Worm (Caenorhabditis elegans) whole organism, L1 larva: ENCODE measurements around the gene qdpr-1.

Experiments used
- C16A3.4 ChIP-seq: fragments of 150-350 bp; optimal IDR thresholded peaks from 2 replicates; lab custom pipeline; 2014; ENCODE audit warnings: missing biosample characterization, missing genetic modification characterization
- C34B4.2 ChIP-seq: sonication (generic microtip); optimal IDR thresholded peaks from 2 replicates; lab custom pipeline; 2017; ENCODE audit warnings: mild to moderate bottlenecking, missing genetic modification characterization, missing compliant biosample characterization
- F16B12.6 ChIP-seq: fragments of 150-350 bp; optimal IDR thresholded peaks from 2 replicates; lab custom pipeline; 2014; ENCODE audit warnings: missing biosample characterization, missing genetic modification characterization
- aha-1 ChIP-seq: fragments of 150-350 bp; optimal IDR thresholded peaks from 2 replicates; lab custom pipeline; 2014; ENCODE audit warnings: missing biosample characterization, missing genetic modification characterization
- ama-1 ChIP-seq: fragments of 150-350 bp; optimal IDR thresholded peaks from 2 replicates; lab custom pipeline; 2014
- blmp-1 ChIP-seq: fragments of 150-350 bp; optimal IDR thresholded peaks from 2 replicates; lab custom pipeline; 2014; ENCODE audit warnings: missing biosample characterization, missing genetic modification characterization
- ceh-82 ChIP-seq, 3 experiments: fragments of 150-350 bp in 1 of 3; sonication (generic microtip) in 2 of 3; optimal IDR thresholded peaks; 2 replicates each; lab custom pipeline; 2014 to 2017; ENCODE audit warnings: missing biosample characterization in 3 of 3, missing genetic modification characterization in 3 of 3
- ces-1 ChIP-seq: fragments of 150-350 bp; optimal IDR thresholded peaks from 2 replicates; lab custom pipeline; 2014; ENCODE audit warnings: missing biosample characterization, missing genetic modification reagents, missing genetic modification characterization
- dpl-1 ChIP-seq, 3 experiments: fragments of 150-350 bp in 2 of 3; sonication (generic microtip) in 1 of 3; optimal IDR thresholded peaks; 2 replicates each; lab custom pipeline; 2014 to 2017; ENCODE audit warnings: missing biosample characterization in 3 of 3, missing genetic modification characterization in 3 of 3, missing genetic modification reagents in 3 of 3
- efl-1 ChIP-seq, 4 experiments: fragments of 150-350 bp; optimal IDR thresholded peaks in 3 of 4; peaks in 1 of 4; 1 replicate in 1 of 4; 2 replicates in 3 of 4; lab custom pipeline; 2014; ENCODE audit warnings: missing biosample characterization in 2 of 4, missing genetic modification characterization in 2 of 4, missing genetic modification reagents in 2 of 4
- egl-13 ChIP-seq: sonication (generic microtip); optimal IDR thresholded peaks from 2 replicates; lab custom pipeline; 2016; ENCODE audit warnings: missing genotype, missing genetic modification reagents, missing genetic modification characterization, missing compliant biosample characterization
- elt-3 ChIP-seq, 6 experiments: fragments of 150-350 bp in 1 of 6; sonication (generic microtip); optimal IDR thresholded peaks; 2 replicates each; lab custom pipeline; 2017 to 2018; ENCODE audit warnings: missing biosample characterization in 6 of 6, missing genetic modification characterization in 6 of 6, inconsistent platforms in 1 of 6
- ets-5 ChIP-seq: fragments of 200-800 bp; sonication (Bioruptor generic); IDR thresholded peaks from 2 replicates; pipeline ENCODE4 v1.3.6; 2022; ENCODE audit warnings: missing genetic modification characterization, missing compliant biosample characterization
- fkh-8 ChIP-seq: sonication (generic microtip); optimal IDR thresholded peaks from 2 replicates; lab custom pipeline; 2016; ENCODE audit warnings: mild to moderate bottlenecking, missing genetic modification characterization, missing compliant biosample characterization
- hlh-17 ChIP-seq: fragments of 200-800 bp; sonication (Bioruptor generic); optimal IDR thresholded peaks from 2 replicates; lab custom pipeline; 2018; ENCODE audit warnings: missing genetic modification characterization, mild to moderate bottlenecking, missing compliant biosample characterization, moderate library complexity, borderline replicate concordance
- irx-1 ChIP-seq: sonication (generic microtip); optimal IDR thresholded peaks from 2 replicates; lab custom pipeline; 2016; ENCODE audit warnings: missing genetic modification characterization, missing compliant biosample characterization
- lin-13 ChIP-seq: fragments of 150-350 bp; optimal IDR thresholded peaks from 2 replicates; lab custom pipeline; 2014; ENCODE audit warnings: missing biosample characterization, missing genetic modification reagents, missing genetic modification characterization
- lin-14 ChIP-seq: fragments of 200-800 bp; sonication (Bioruptor generic); optimal IDR thresholded peaks from 2 replicates; lab custom pipeline; 2018; ENCODE audit warnings: mild to moderate bottlenecking, missing genetic modification characterization, moderate library complexity, missing compliant biosample characterization
- lin-35 ChIP-seq, 2 experiments: fragments of 150-350 bp; optimal IDR thresholded peaks; 2 replicates each; lab custom pipeline; 2014; ENCODE audit warnings: missing biosample characterization in 2 of 2, missing genetic modification characterization in 2 of 2, missing genetic modification reagents in 2 of 2
- lsy-2 ChIP-seq, 2 experiments: fragments of 150-350 bp; optimal IDR thresholded peaks; 2 replicates each; lab custom pipeline; 2014; ENCODE audit warnings: missing biosample characterization in 2 of 2, missing genetic modification characterization in 2 of 2
- mdl-1 ChIP-seq, 2 experiments: fragments of 150-350 bp; optimal IDR thresholded peaks; 2 replicates each; lab custom pipeline; 2014 to 2017; ENCODE audit warnings: missing biosample characterization in 2 of 2, missing genetic modification characterization in 2 of 2, inconsistent platforms in 1 of 2
- mef-2 ChIP-seq: fragments of 150-350 bp; optimal IDR thresholded peaks from 2 replicates; lab custom pipeline; 2014; ENCODE audit warnings: missing biosample characterization, missing genetic modification characterization
- mep-1 ChIP-seq: fragments of 150-350 bp; optimal IDR thresholded peaks from 2 replicates; lab custom pipeline; 2014; ENCODE audit warnings: missing biosample characterization, missing genetic modification characterization
- nhr-11 ChIP-seq: fragments of 150-350 bp; optimal IDR thresholded peaks from 2 replicates; lab custom pipeline; 2014; ENCODE audit warnings: missing biosample characterization, missing genetic modification characterization
- nhr-19 ChIP-seq: fragments of 200-800 bp; sonication (Bioruptor generic); conservative IDR thresholded peaks from 2 replicates; pipeline ENCODE4 v1.3.6; 2022; ENCODE audit warnings: missing genetic modification characterization, missing compliant biosample characterization
- nhr-20 ChIP-seq: sonication (generic microtip); optimal IDR thresholded peaks from 2 replicates; lab custom pipeline; 2016; ENCODE audit warnings: mild to moderate bottlenecking, missing genetic modification characterization, missing compliant biosample characterization
- nhr-28 ChIP-seq: fragments of 150-350 bp; optimal IDR thresholded peaks from 2 replicates; lab custom pipeline; 2014; ENCODE audit warnings: missing biosample characterization, missing genetic modification characterization
- nhr-47 ChIP-seq: sonication (generic microtip); optimal IDR thresholded peaks from 2 replicates; lab custom pipeline; 2016; ENCODE audit warnings: mild to moderate bottlenecking, missing genetic modification characterization, moderate library complexity, missing compliant biosample characterization
- nhr-71 ChIP-seq: sonication (generic microtip); optimal IDR thresholded peaks from 2 replicates; lab custom pipeline; 2016; ENCODE audit warnings: mild to moderate bottlenecking, missing genetic modification characterization, moderate library complexity, missing compliant biosample characterization
- nhr-85 ChIP-seq: sonication (generic microtip); peaks from one replicate; lab custom pipeline; 2016; ENCODE audit warnings: missing genetic modification characterization, inconsistent platforms, missing compliant biosample characterization
- nhr-90 ChIP-seq: sonication (generic microtip); optimal IDR thresholded peaks from 2 replicates; lab custom pipeline; 2016; ENCODE audit warnings: mild to moderate bottlenecking, missing genetic modification characterization, missing compliant biosample characterization; ENCODE audit not compliant: poor library complexity
- rnt-1 ChIP-seq: sonication (generic microtip); optimal IDR thresholded peaks from 2 replicates; lab custom pipeline; 2016; ENCODE audit warnings: mild to moderate bottlenecking, missing genetic modification characterization, moderate library complexity, missing compliant biosample characterization
- skn-1 ChIP-seq: fragments of 150-350 bp; optimal IDR thresholded peaks from 2 replicates; lab custom pipeline; 2014; ENCODE audit warnings: missing biosample characterization, missing genetic modification characterization
- snu-23 ChIP-seq: sonication (generic microtip); optimal IDR thresholded peaks from 2 replicates; lab custom pipeline; 2016; ENCODE audit warnings: missing genetic modification characterization, missing compliant biosample characterization
- sup-37 ChIP-seq: fragments of 200-800 bp; sonication (Bioruptor generic); optimal IDR thresholded peaks from 2 replicates; lab custom pipeline; 2018; ENCODE audit warnings: mild to moderate bottlenecking, missing genetic modification characterization, missing compliant biosample characterization
- swsn-7 ChIP-seq: sonication (generic microtip); optimal IDR thresholded peaks from 2 replicates; lab custom pipeline; 2016; ENCODE audit warnings: missing genetic modification characterization, missing compliant biosample characterization
- unc-86 ChIP-seq: sonication (generic microtip); optimal IDR thresholded peaks from 2 replicates; lab custom pipeline; 2016; ENCODE audit warnings: missing genetic modification characterization, missing compliant biosample characterization
- vab-15 ChIP-seq: sonication (generic microtip); optimal IDR thresholded peaks from 2 replicates; lab custom pipeline; 2017; ENCODE audit warnings: missing genotype, mild to moderate bottlenecking, missing genetic modification characterization, missing compliant biosample characterization
- xbp-1 ChIP-seq: sonication (generic microtip); optimal IDR thresholded peaks from 2 replicates; lab custom pipeline; 2016; ENCODE audit warnings: missing genetic modification characterization, missing compliant biosample characterization
- ztf-11 ChIP-seq, 2 experiments: sonication (generic microtip); optimal IDR thresholded peaks; 2 replicates each; lab custom pipeline; 2016 to 2017; ENCODE audit warnings: missing genetic modification characterization in 2 of 2, missing biosample characterization in 1 of 2, missing compliant biosample characterization in 1 of 2

The qdpr-1 gene

ce11 chrIII:13423414-13423813, 29.7 kb downstream of the qdpr-1 start, which contains the start of gene exo-1 (continued):
- TF ChIP-seq nhr-47 (peak; percentile 49), hlh-17 (GFP tag; lab: Kevin White, UChicago) (no peak), lsy-2 (tag; optimal IDR thresholded peaks at IDR 0.05; lab: Kevin White, UChicago) (peak; percentile 40 to 89), mdl-1 (tag; optimal IDR thresholded peaks at IDR 0.05; lab: Kevin White, UChicago) (peak in 1 of 2 experiments; percentile 18), vab-15 (tag; lab: Kevin White, UChicago) (peak; percentile 26), lin-14 (GFP tag; lab: Kevin White, UChicago) (no peak), nhr-19 (GFP tag; lab: Robert Waterston, UW) (no peak), irx-1 (tag; lab: Kevin White, UChicago) (no peak), ceh-82 (tag; optimal IDR thresholded peaks at IDR 0.05; lab: Kevin White, UChicago) (peak in 1 of 3 experiments; percentile 37), unc-86 (no peak), ets-5 (GFP tag; lab: Robert Waterston, UW) (no peak), xbp-1 (tag; lab: Kevin White, UChicago) (no peak), nhr-71 (tag; lab: Kevin White, UChicago) (peak; percentile 61), aha-1 (tag; lab: Kevin White, UChicago) (no peak), nhr-90 (tag; lab: Kevin White, UChicago) (peak; percentile 52), nhr-11 (tag; lab: Kevin White, UChicago) (no peak), ztf-11 (tag; optimal IDR thresholded peaks at IDR 0.05; lab: Kevin White, UChicago) (peak in 1 of 2 experiments; percentile 35), elt-3 (tag; optimal IDR thresholded peaks at IDR 0.05; lab: Kevin White, UChicago) (peak in 3 of 6 experiments; percentile 40 to 89 (median 45)), dpl-1 (GFP tag; optimal IDR thresholded peaks at IDR 0.05; lab: Kevin White, UChicago) (peak; percentile 86 to 91 (median 90)), mef-2 (no peak), ces-1 (GFP tag; lab: Kevin White, UChicago) (no peak), blmp-1 (tag; lab: Kevin White, UChicago) (peak; percentile 82), rnt-1 (tag; lab: Kevin White, UChicago) (peak; percentile 50), lin-13 (GFP tag; lab: Kevin White, UChicago) (peak; percentile 58), fkh-8 (tag; lab: Kevin White, UChicago) (peak; percentile 7), skn-1 (tag; lab: Kevin White, UChicago) (peak; percentile 56), nhr-85 (tag; lab: Kevin White, UChicago) (peak; percentile 71), C34B4.2 (tag; lab: Kevin White, UChicago) (no peak), nhr-20 (tag; lab: Kevin White, UChicago) (peak; percentile 43), nhr-28 (tag; lab: Kevin White, UChicago) (no peak)
- TF ChIP-seq, all 84 proteins: peak for 30

- TF ChIP-seq swsn-7 (tag; lab: Kevin White, UChicago) (peak; percentile 11), mep-1 (tag; lab: Kevin White, UChicago) (peak; percentile 32), lsy-2 (tag; optimal IDR thresholded peaks at IDR 0.05; lab: Kevin White, UChicago) (peak; percentile 22 to 69), nhr-71 (tag; lab: Kevin White, UChicago) (peak; percentile 30), lin-35 (GFP tag; optimal IDR thresholded peaks at IDR 0.05; lab: Kevin White, UChicago) (peak; percentile 49 to 55), ceh-82 (tag; optimal IDR thresholded peaks at IDR 0.05; lab: Kevin White, UChicago) (peak in 1 of 3 experiments; percentile 14), nhr-47 (peak; percentile 43), efl-1 (optimal IDR thresholded peaks at IDR 0.05; lab: Kevin White, UChicago) (peak; percentile 27 to 54), efl-1 (GFP tag; optimal IDR thresholded peaks at IDR 0.05 in 1 of 2; lab: Kevin White, UChicago) (peak; percentile 61 to 92), dpl-1 (GFP tag; optimal IDR thresholded peaks at IDR 0.05; lab: Kevin White, UChicago) (peak; percentile 27 to 61 (median 53)), blmp-1 (tag; lab: Kevin White, UChicago) (peak; percentile 47), F16B12.6 (tag; lab: Kevin White, UChicago) (peak; percentile 81), xbp-1 (tag; lab: Kevin White, UChicago) (peak; percentile 20), C16A3.4 (no peak), mef-2 (no peak), snu-23 (GFP tag; lab: Kevin White, UChicago) (peak; percentile 44), egl-13 (tag; lab: Kevin White, UChicago) (no peak), nhr-11 (tag; lab: Kevin White, UChicago) (no peak), sup-37 (GFP tag; lab: Kevin White, UChicago) (no peak), ama-1 (lab: Kevin White, UChicago) (no peak)
Observed at ce11 chrIII:13426036-13426435, 32.3 kb downstream of the qdpr-1 start, which contains the start of gene cope-1. Gene cope-1 (plus strand): TSS chrIII:13426264.
